Worm (Caenorhabditis elegans) whole organism, L4 larva: ENCODE measurements around the gene W01G7.4.
A peak's percentile ranks its signal among the peaks of the same experiment; 100 is the strongest.
"Not testable (repeated sequence)": the region's sequence is repeated elsewhere in the genome, so short reads cannot be mapped to it uniquely, and the experiment has no call there.

Experiments used
- D1046.2 ChIP-seq: fragments of 200-800 bp; sonication (Bioruptor generic); IDR thresholded peaks from 2 replicates; pipeline ENCODE4 v1.3.6; 2022; ENCODE audit warnings: missing genetic modification characterization, missing compliant biosample characterization
- F26F4.8 ChIP-seq: fragments of 200-800 bp; sonication (Bioruptor generic); conservative IDR thresholded peaks from 2 replicates; pipeline ENCODE4 v1.3.6; 2022; ENCODE audit warnings: missing genetic modification characterization, missing compliant biosample characterization
- F37D6.2 ChIP-seq: sonication (generic microtip); optimal IDR thresholded peaks from 2 replicates; lab custom pipeline; 2016; ENCODE audit warnings: mild to moderate bottlenecking, missing genetic modification characterization, missing compliant biosample characterization
- F44E2.7 ChIP-seq: fragments of 200-800 bp; sonication (Bioruptor generic); IDR thresholded peaks from 2 replicates; pipeline ENCODE4 v2.1.2; 2022; ENCODE audit warnings: missing genetic modification characterization, missing compliant biosample characterization
- F49E8.2 ChIP-seq: sonication (generic microtip); optimal IDR thresholded peaks from 2 replicates; lab custom pipeline; 2016; ENCODE audit warnings: missing compliant biosample characterization, mild to moderate bottlenecking, missing genetic modification characterization, borderline replicate concordance
- T26A8.4 ChIP-seq: fragments of 200-800 bp; sonication (Bioruptor generic); IDR thresholded peaks from 2 replicates; pipeline ENCODE4 v1.3.6; 2022; ENCODE audit warnings: missing genetic modification characterization, missing compliant biosample characterization
- Y105C5A.15 ChIP-seq: fragments of 200-800 bp; sonication (Bioruptor generic); IDR thresholded peaks from 2 replicates; pipeline ENCODE4 v1.3.6; 2022; ENCODE audit warnings: missing genetic modification characterization, missing compliant biosample characterization
- Y48G9A.11 ChIP-seq: fragments of 200-800 bp; sonication (Bioruptor generic); IDR thresholded peaks from 2 replicates; pipeline ENCODE4 v1.3.6; 2022; ENCODE audit warnings: missing genetic modification reagents, missing genetic modification characterization, missing compliant biosample characterization
- Y75B8A.6 ChIP-seq: fragments of 200-800 bp; sonication (Bioruptor generic); IDR thresholded peaks from 2 replicates; pipeline ENCODE4 v1.3.6; 2022; ENCODE audit warnings: missing genetic modification reagents, missing genetic modification characterization, missing compliant biosample characterization
- ZK546.5 ChIP-seq, 2 experiments: sonication (generic microtip); optimal IDR thresholded peaks; 2 replicates each; lab custom pipeline; 2017; ENCODE audit warnings: missing biosample characterization in 2 of 2, missing genetic modification characterization in 2 of 2
- aha-1 ChIP-seq: fragments of 150-350 bp; peaks from one replicate; lab custom pipeline; 2014; ENCODE audit warnings: missing biosample characterization, missing genetic modification characterization
- ceh-28 ChIP-seq: fragments of 150-350 bp; optimal IDR thresholded peaks from 2 replicates; lab custom pipeline; 2014; ENCODE audit warnings: missing biosample characterization, missing genetic modification reagents, missing genetic modification characterization
- cey-2 ChIP-seq: sonication (generic microtip); optimal IDR thresholded peaks from 3 replicates; lab custom pipeline; 2017; ENCODE audit warnings: missing genetic modification characterization, mild to moderate bottlenecking, missing compliant biosample characterization, antibody characterized with exemption, borderline replicate concordance; ENCODE audit not compliant: insufficient read depth
- ctbp-1 ChIP-seq: fragments of 200-800 bp; sonication (Bioruptor generic); IDR thresholded peaks from 2 replicates; pipeline ENCODE4 v1.3.6; 2022; ENCODE audit warnings: missing genetic modification reagents, missing genetic modification characterization, missing compliant biosample characterization
- daf-8 ChIP-seq: fragments of 200-800 bp; sonication (Bioruptor generic); IDR thresholded peaks from 2 replicates; pipeline ENCODE4 v1.3.6; 2022; ENCODE audit warnings: missing genetic modification characterization, missing compliant biosample characterization
- dmd-8 ChIP-seq: fragments of 200-800 bp; sonication (Bioruptor generic); IDR thresholded peaks from 2 replicates; pipeline ENCODE4 v1.3.6; 2022; ENCODE audit warnings: missing genetic modification characterization, missing compliant biosample characterization
- dmd-9 ChIP-seq: fragments of 200-800 bp; sonication (Bioruptor generic); IDR thresholded peaks from 2 replicates; pipeline ENCODE4 v1.3.6; 2022; ENCODE audit warnings: missing genetic modification reagents, missing genetic modification characterization, missing compliant biosample characterization
- duxl-1 ChIP-seq: sonication (generic microtip); optimal IDR thresholded peaks from 2 replicates; lab custom pipeline; 2016; ENCODE audit warnings: mild to moderate bottlenecking, missing genetic modification characterization, moderate library complexity, missing compliant biosample characterization; ENCODE audit not compliant: poor library complexity
- dve-1 ChIP-seq: sonication (generic microtip); optimal IDR thresholded peaks from 2 replicates; lab custom pipeline; 2017; ENCODE audit warnings: antibody characterized with exemption, mild to moderate bottlenecking, missing genetic modification characterization, missing compliant biosample characterization; ENCODE audit not compliant: insufficient read depth
- egl-43 ChIP-seq: fragments of 200-800 bp; sonication (Bioruptor generic); IDR thresholded peaks from 2 replicates; pipeline ENCODE4 v1.3.6; 2022; ENCODE audit warnings: missing genetic modification reagents, missing genetic modification characterization, missing compliant biosample characterization
- lim-7 ChIP-seq: fragments of 200-800 bp; sonication (Bioruptor generic); IDR thresholded peaks from 2 replicates; pipeline ENCODE4 v1.3.6; 2022; ENCODE audit warnings: missing genetic modification characterization, missing compliant biosample characterization
- lin-15B ChIP-seq: fragments of 150-350 bp; sonication (generic microtip); optimal IDR thresholded peaks from 3 replicates; lab custom pipeline; 2014; ENCODE audit warnings: missing biosample characterization, missing genetic modification characterization
- lin-29 ChIP-seq: fragments of 200-800 bp; sonication (Bioruptor generic); IDR thresholded peaks from 2 replicates; pipeline ENCODE4 v1.3.6; 2022; ENCODE audit warnings: missing genetic modification reagents, missing genetic modification characterization, missing compliant biosample characterization
- lin-38 ChIP-seq: fragments of 200-800 bp; sonication (Bioruptor generic); IDR thresholded peaks from 2 replicates; pipeline ENCODE4 v1.3.6; 2022; ENCODE audit warnings: missing genetic modification reagents, missing genetic modification characterization, missing compliant biosample characterization
- lin-39 ChIP-seq: fragments of 150-350 bp; optimal IDR thresholded peaks from 2 replicates; lab custom pipeline; 2014; ENCODE audit warnings: missing biosample characterization, missing genetic modification reagents, missing genetic modification characterization
- madf-5 ChIP-seq, 2 experiments: fragments of 200-800 bp; sonication (Bioruptor generic); IDR thresholded peaks; 2 replicates each; pipeline ENCODE4 v1.3.6; 2022; ENCODE audit warnings: missing compliant biosample characterization in 2 of 2, missing genetic modification characterization in 2 of 2
- mxl-2 ChIP-seq: fragments of 200-800 bp; sonication (Bioruptor generic); conservative IDR thresholded peaks from 2 replicates; pipeline ENCODE4 v1.3.6; 2022; ENCODE audit warnings: missing genetic modification reagents, missing genetic modification characterization, missing compliant biosample characterization
- mxl-3 ChIP-seq: fragments of 200-800 bp; sonication (Bioruptor generic); optimal IDR thresholded peaks from 2 replicates; lab custom pipeline; 2018; ENCODE audit warnings: mild to moderate bottlenecking, missing genetic modification characterization, missing compliant biosample characterization
- nhr-41 ChIP-seq: fragments of 200-800 bp; sonication (Bioruptor generic); IDR thresholded peaks from 2 replicates; pipeline ENCODE4 v1.3.6; 2022; ENCODE audit warnings: missing genetic modification reagents, missing genetic modification characterization, missing compliant biosample characterization
- nhr-42 ChIP-seq: fragments of 200-800 bp; sonication (Bioruptor generic); IDR thresholded peaks from 2 replicates; pipeline ENCODE4 v1.3.6; 2022; ENCODE audit warnings: missing genetic modification characterization, missing compliant biosample characterization
- nhr-77 ChIP-seq: fragments of 150-350 bp; optimal IDR thresholded peaks from 2 replicates; lab custom pipeline; 2014; ENCODE audit warnings: missing biosample characterization, missing genetic modification characterization
- pha-4 ChIP-seq, 2 experiments: fragments of 150-350 bp in 1 of 2; fragments of 200-800 bp in 1 of 2; sonication (Bioruptor generic) in 1 of 2; IDR thresholded peaks in 1 of 2; optimal IDR thresholded peaks in 1 of 2; 2 replicates each; pipeline versions ENCODE4 v1.3.6 to Lab custom; 2014 to 2022; ENCODE audit warnings: missing genetic modification characterization in 2 of 2, missing genetic modification reagents in 2 of 2, missing biosample characterization in 1 of 2, missing compliant biosample characterization in 1 of 2
- php-3 ChIP-seq: fragments of 200-800 bp; sonication (Bioruptor generic); IDR thresholded peaks from 2 replicates; pipeline ENCODE4 v1.3.6; 2022; ENCODE audit warnings: missing genetic modification reagents, missing genetic modification characterization, missing compliant biosample characterization
- saeg-2 ChIP-seq: fragments of 200-800 bp; sonication (Bioruptor generic); IDR thresholded peaks from 2 replicates; pipeline ENCODE4 v1.3.6; 2022; ENCODE audit warnings: missing genetic modification reagents, missing genetic modification characterization, missing compliant biosample characterization
- set-16 ChIP-seq: fragments of 200-800 bp; sonication (Bioruptor generic); IDR thresholded peaks from 2 replicates; pipeline ENCODE4 v1.3.6; 2022; ENCODE audit warnings: missing genetic modification reagents, missing genetic modification characterization, missing compliant biosample characterization
- snpc-1.2 ChIP-seq: fragments of 200-800 bp; sonication (Bioruptor generic); IDR thresholded peaks from 2 replicates; pipeline ENCODE4 v1.3.6; 2022; ENCODE audit warnings: missing genetic modification reagents, missing genetic modification characterization, missing compliant biosample characterization
- spr-3 ChIP-seq: fragments of 200-800 bp; sonication (Bioruptor generic); optimal IDR thresholded peaks from 2 replicates; lab custom pipeline; 2018; ENCODE audit warnings: mild to moderate bottlenecking, missing genetic modification characterization, missing compliant biosample characterization
- tag-97 ChIP-seq: fragments of 200-800 bp; sonication (Bioruptor generic); IDR thresholded peaks from 2 replicates; pipeline ENCODE4 v1.3.6; 2022; ENCODE audit warnings: missing genetic modification characterization, missing compliant biosample characterization
- vab-7 ChIP-seq: fragments of 200-800 bp; sonication (Bioruptor generic); IDR thresholded peaks from 2 replicates; pipeline ENCODE4 v1.3.6; 2022; ENCODE audit warnings: missing genetic modification reagents, missing genetic modification characterization, missing compliant biosample characterization
- zip-11 ChIP-seq: fragments of 200-800 bp; sonication (Bioruptor generic); IDR thresholded peaks from 2 replicates; pipeline ENCODE4 v1.3.6; 2022; ENCODE audit warnings: missing genetic modification characterization, missing compliant biosample characterization
- ztf-7 ChIP-seq: fragments of 150-350 bp; optimal IDR thresholded peaks from 2 replicates; lab custom pipeline; 2014; ENCODE audit warnings: missing biosample characterization, missing genetic modification characterization

The W01G7.4 gene

ce11 chrII:14018192-14018591 lies 42.3 kb upstream of the W01G7.4 start (continued):
- peak; percentile 7 for TF ChIP-seq F37D6.2 (tag; lab: Kevin White, UChicago)
- 0 out of 2 replicates have a peak, but pooled peaks have one; percentile 69 for TF ChIP-seq saeg-2
- TF ChIP-seq lin-15B (tag; lab: Kevin White, UChicago), result no peak
- TF ChIP-seq dve-1 (tag; lab: Kevin White, UChicago), result peak; percentile 96
- TF ChIP-seq lin-29 (GFP tag; lab: Robert Waterston, UW), result no peak
- peak; percentile 84 for TF ChIP-seq duxl-1 (tag; lab: Kevin White, UChicago)
- TF ChIP-seq tag-97 (GFP tag; lab: Robert Waterston, UW), result no peak
- TF ChIP-seq dmd-9 (GFP tag; lab: Robert Waterston, UW), result no peak
- TF ChIP-seq F49E8.2, result peak; percentile 94
- peak; percentile 84 for TF ChIP-seq lin-38 (GFP tag; lab: Robert Waterston, UW)
- TF ChIP-seq lin-39 (tag; lab: Kevin White, UChicago), result no peak
- peak; percentile 1 for TF ChIP-seq aha-1 (tag; lab: Kevin White, UChicago)
- TF ChIP-seq mxl-3, result peak; percentile 66
- TF ChIP-seq pha-4 (GFP tag; IDR thresholded peaks at IDR 0.05; lab: Robert Waterston, UW), result peak; percentile 66
- no peak for TF ChIP-seq pha-4 (tag; optimal IDR thresholded peaks at IDR 0.05; lab: Kevin White, UChicago)
- no peak for TF ChIP-seq cey-2 (tag; lab: Kevin White, UChicago)
- peak; percentile 70 for TF ChIP-seq nhr-77 (tag; lab: Kevin White, UChicago)
- TF ChIP-seq ZK546.5 (tag; optimal IDR thresholded peaks at IDR 0.05; lab: Kevin White, UChicago), result no peak

ce11 chrII:14018887-14019286 lies 41.7 kb upstream of the W01G7.4 start:
- TF ChIP-seq ztf-7 (no peak), mxl-2 (GFP tag; lab: Robert Waterston, UW) (no peak), ceh-28 (tag; lab: Kevin White, UChicago) (peak; percentile 88)

- TF ChIP-seq F26F4.8 (GFP tag; lab: Robert Waterston, UW) (peak; percentile 40; the same call in 1 of the 2 replicates), saeg-2 (0 out of 2 replicates have a peak, but pooled peaks have one; percentile 40), Y75B8A.6 (0 out of 2 replicates have a peak, but pooled peaks have one; percentile 18), egl-43 (GFP tag; lab: Robert Waterston, UW) (peak; percentile 82), nhr-41 (GFP tag; lab: Robert Waterston, UW) (peak; percentile 33; the same call in 1 of the 2 replicates), lim-7 (peak; percentile 36; the same call in 1 of the 2 replicates), nhr-42 (peak; percentile 69), php-3 (GFP tag; lab: Robert Waterston, UW) (peak; percentile 63; the same call in 1 of the 2 replicates), madf-5 (GFP tag; IDR thresholded peaks at IDR 0.05; lab: Robert Waterston, UW) (0 out of 4 replicates have a peak, but pooled peaks of 1 of the 2 experiments have one; percentile 16), F44E2.7 (GFP tag; lab: Robert Waterston, UW) (0 out of 2 replicates have a peak, but pooled peaks have one; percentile 60), vab-7 (peak; percentile 56; the same call in 1 of the 2 replicates), Y48G9A.11 (GFP tag; lab: Robert Waterston, UW) (peak; percentile 40; the same call in 1 of the 2 replicates), set-16 (GFP tag; lab: Robert Waterston, UW) (peak; percentile 100), D1046.2 (GFP tag; lab: Robert Waterston, UW) (peak; percentile 81; the same call in 1 of the 2 replicates), ctbp-1 (peak; percentile 45; the same call in 1 of the 2 replicates), daf-8 (GFP tag; lab: Robert Waterston, UW) (0 out of 2 replicates have a peak, but pooled peaks have one; percentile 43), mxl-2 (GFP tag; lab: Robert Waterston, UW) (0 out of 2 replicates have a peak, but pooled peaks have one; percentile 40), pha-4 (GFP tag; IDR thresholded peaks at IDR 0.05; lab: Robert Waterston, UW) (peak; percentile 85; the same call in 1 of the 2 replicates), T26A8.4 (peak; percentile 56; the same call in 1 of the 2 replicates), snpc-1.2 (0 out of 2 replicates have a peak, but pooled peaks have one; percentile 57), dmd-8 (GFP tag; lab: Robert Waterston, UW) (peak; percentile 76; the same call in 1 of the 2 replicates), spr-3 (GFP tag; lab: Kevin White, UChicago) (peak; percentile 2), zip-11 (GFP tag; lab: Robert Waterston, UW) (0 out of 2 replicates have a peak, but pooled peaks have one; percentile 20), Y105C5A.15 (GFP tag; lab: Robert Waterston, UW) (peak; percentile 44; the same call in 1 of the 2 replicates), lin-29 (GFP tag; lab: Robert Waterston, UW) (peak; percentile 38; the same call in 1 of the 2 replicates)
- not testable (repeated sequence) for TF ChIP-seq pha-4 (tag; optimal IDR thresholded peaks at IDR 0.05; lab: Kevin White, UChicago)
These were observed 40.9 kb upstream of the W01G7.4 start for ce11 chrII:14019625-14020024.
